Fruit fly (Drosophila melanogaster): ENCODE results near the gene SdicA.

DNA sequence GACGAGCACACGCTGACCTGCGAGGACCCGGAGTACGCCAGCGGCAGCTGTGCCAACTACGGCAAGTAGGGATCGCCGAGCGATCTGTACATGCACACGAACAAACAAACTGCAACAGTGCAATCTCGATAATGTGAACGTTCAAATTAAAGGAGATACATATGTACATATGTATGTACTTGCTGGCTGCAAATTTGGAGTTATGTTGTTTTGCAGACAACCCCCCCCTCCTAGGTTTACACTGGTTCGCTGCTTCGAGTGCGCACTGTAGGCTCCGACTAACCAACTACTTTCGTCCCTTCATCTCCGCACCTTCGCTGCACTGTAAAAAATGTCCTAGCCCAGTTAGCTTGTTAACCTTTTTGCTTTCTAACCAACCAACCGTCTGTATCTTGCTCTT lies 46.0 kb upstream of the SdicA start:
- no peak for TF ChIP-seq btn (GFP tag; optimal IDR thresholded peaks at IDR 0.05)
- no peak for TF ChIP-seq CG14860 (GFP tag; IDR thresholded peaks at IDR 0.05; ENCODE audit: partially characterized antibody)
- TF ChIP-seq zen2 (GFP tag; IDR thresholded peaks at IDR 0.05; ENCODE audit: partially characterized antibody): no peak

All from whole organism, embryonic.